Fruit fly (Drosophila melanogaster): ENCODE measurements around the gene CG16854.

CG16854 gene

dm6 chr2L:11123499-11123898 lies 37.0 kb downstream of the CG16854 start, which contains the start of the genes Csl4 and Nup160:
Csl4 (minus strand) TSS chr2L:11123567.
Nup160 (plus strand) TSS chr2L:11123777.
- TF ChIP-seq brk (GFP tag; optimal IDR thresholded peaks at IDR 0.05) = no peak
- TF ChIP-seq CG32264 (GFP tag; optimal IDR thresholded peaks at IDR 0.05) = peak; percentile 46
- TF ChIP-seq pan (optimal IDR thresholded peaks at IDR 0.05) = no peak
- no peak for TF ChIP-seq jim (GFP tag; optimal IDR thresholded peaks at IDR 0.05)
- TF ChIP-seq ey (GFP tag; optimal IDR thresholded peaks at IDR 0.05) = peak; percentile 87
- TF ChIP-seq lola (GFP tag; optimal IDR thresholded peaks at IDR 0.05) = no peak
- no peak for TF ChIP-seq Vsx2 (GFP tag; optimal IDR thresholded peaks at IDR 0.05; ENCODE audit: partially characterized antibody)
- no peak for TF ChIP-seq Dfd (GFP tag; optimal IDR thresholded peaks at IDR 0.05)
- TF ChIP-seq woc (GFP tag; optimal IDR thresholded peaks at IDR 0.05) = peak; percentile 86
- TF ChIP-seq dl (GFP tag; optimal IDR thresholded peaks at IDR 0.05; ENCODE audit: insufficient read depth in 1 of 2, partially characterized antibody in 2 of 2) = no peak
- TF ChIP-seq br (GFP tag; optimal IDR thresholded peaks at IDR 0.05) = no peak
- no peak for TF ChIP-seq fru (GFP tag; optimal IDR thresholded peaks at IDR 0.05)
- peak; percentile 82 for TF ChIP-seq Hr83 (GFP tag; optimal IDR thresholded peaks at IDR 0.05; ENCODE audit: poor library complexity, severe bottlenecking)
- no peak for TF ChIP-seq N (GFP tag; optimal IDR thresholded peaks at IDR 0.05)
- no peak for TF ChIP-seq Sp1 (GFP tag; optimal IDR thresholded peaks at IDR 0.05)
- peak; percentile 84 for TF ChIP-seq dsf (GFP tag; optimal IDR thresholded peaks at IDR 0.05; ENCODE audit: borderline replicate concordance)
- no peak for TF ChIP-seq dmrt93B (GFP tag; optimal IDR thresholded peaks at IDR 0.05)
- no peak for TF ChIP-seq usp (GFP tag; optimal IDR thresholded peaks at IDR 0.05)
- peak; percentile 73 for TF ChIP-seq psq (GFP tag; optimal IDR thresholded peaks at IDR 0.05)
- peak; percentile 67 for TF ChIP-seq GATAd (GFP tag; optimal IDR thresholded peaks at IDR 0.05)
- TF ChIP-seq OdsH (GFP tag; optimal IDR thresholded peaks at IDR 0.05) = peak; percentile 79
- peak; percentile 53 for TF ChIP-seq Mio (GFP tag; optimal IDR thresholded peaks at IDR 0.05)
- TF ChIP-seq CG9705 (GFP tag; optimal IDR thresholded peaks at IDR 0.05) = peak; percentile 65
- no peak for TF ChIP-seq Jra (GFP tag; optimal IDR thresholded peaks at IDR 0.05)
- TF ChIP-seq sv (GFP tag; optimal IDR thresholded peaks at IDR 0.05) = peak; percentile 84
- TF ChIP-seq HLH106 (tag; optimal IDR thresholded peaks at IDR 0.05) = peak; percentile 78
- TF ChIP-seq CrebA (GFP tag; optimal IDR thresholded peaks at IDR 0.05; ENCODE audit: borderline replicate concordance) = no peak
- TF ChIP-seq h (GFP tag; optimal IDR thresholded peaks at IDR 0.05) = no peak
- no peak for TF ChIP-seq Hnf4 (GFP tag; optimal IDR thresholded peaks at IDR 0.05)
- TF ChIP-seq sage (GFP tag; optimal IDR thresholded peaks at IDR 0.05) = no peak
- no peak for TF ChIP-seq tai (GFP tag; optimal IDR thresholded peaks at IDR 0.05)
- TF ChIP-seq Myc (optimal IDR thresholded peaks at IDR 0.05) = peak; percentile 69
- TF ChIP-seq Rel (GFP tag; optimal IDR thresholded peaks at IDR 0.05) = no peak
- TF ChIP-seq Rel (tag; optimal IDR thresholded peaks at IDR 0.05) = no peak
- no peak for TF ChIP-seq Abd-B (GFP tag; optimal IDR thresholded peaks at IDR 0.05)
- no peak for TF ChIP-seq Hr78 (GFP tag; optimal IDR thresholded peaks at IDR 0.05)
- no peak for TF ChIP-seq Dif (GFP tag; optimal IDR thresholded peaks at IDR 0.05; ENCODE audit: partially characterized antibody)
- TF ChIP-seq foxo (GFP tag; optimal IDR thresholded peaks at IDR 0.05) = peak; percentile 4 to 92
- no peak for TF ChIP-seq rgr (GFP tag; optimal IDR thresholded peaks at IDR 0.05)

dm6 chr2L:11130151-11131008 lies 43.9 kb downstream of the CG16854 start, which contains the start of the genes RfC38 and CG4751:
RfC38 (minus strand) TSS chr2L:11130645.
CG4751 (plus strand) TSS chr2L:11130737.
- TF ChIP-seq Myc (optimal IDR thresholded peaks at IDR 0.05) (peak; percentile 47), dl (GFP tag; optimal IDR thresholded peaks at IDR 0.05; ENCODE audit: insufficient read depth in 1 of 2, partially characterized antibody in 2 of 2) (no peak), sv (GFP tag; optimal IDR thresholded peaks at IDR 0.05) (no peak)

Measured in whole organism, wandering third instar larva.